Worm (Caenorhabditis elegans) whole organism, L3 larva: ENCODE measurements around the gene srz-83.

Experiments
- R02D3.7 ChIP-seq: fragments of 150-350 bp; optimal IDR thresholded peaks from 2 replicates; lab custom pipeline; 2014; ENCODE audit warnings: missing biosample characterization, missing genetic modification characterization
- ama-1 ChIP-seq: fragments of 150-350 bp; optimal IDR thresholded peaks from 2 replicates; lab custom pipeline; 2018
- ceh-16 ChIP-seq: sonication (generic microtip); optimal IDR thresholded peaks from 2 replicates; lab custom pipeline; 2017; ENCODE audit warnings: missing biosample characterization, missing genetic modification characterization
- ceh-28 ChIP-seq: fragments of 150-350 bp; optimal IDR thresholded peaks from 2 replicates; lab custom pipeline; 2014; ENCODE audit warnings: missing biosample characterization, missing genetic modification reagents, missing genetic modification characterization
- ceh-82 ChIP-seq: fragments of 150-350 bp; optimal IDR thresholded peaks from 2 replicates; lab custom pipeline; 2014; ENCODE audit warnings: missing biosample characterization, missing genetic modification characterization
- ceh-9 ChIP-seq: sonication (generic microtip); optimal IDR thresholded peaks from 2 replicates; lab custom pipeline; 2018; ENCODE audit warnings: missing biosample characterization, missing genetic modification characterization
- daf-12 ChIP-seq: fragments of 150-350 bp; optimal IDR thresholded peaks from 2 replicates; lab custom pipeline; 2014; ENCODE audit warnings: missing biosample characterization, missing genetic modification reagents, missing genetic modification characterization
- egl-27 ChIP-seq: sonication (generic microtip); optimal IDR thresholded peaks from 4 replicates; lab custom pipeline; 2017; ENCODE audit warnings: missing biosample characterization, missing genetic modification reagents, missing genetic modification characterization
- egl-5 ChIP-seq: fragments of 150-350 bp; optimal IDR thresholded peaks from 2 replicates; lab custom pipeline; 2017; ENCODE audit warnings: missing biosample characterization, missing genetic modification reagents, missing genetic modification characterization, inconsistent platforms
- elt-2 ChIP-seq: sonication (generic microtip); optimal IDR thresholded peaks from 2 replicates; lab custom pipeline; 2016; ENCODE audit warnings: missing genetic modification reagents, mild to moderate bottlenecking, missing genetic modification characterization, missing compliant biosample characterization
- eor-1 ChIP-seq, 2 experiments: fragments of 150-350 bp; optimal IDR thresholded peaks; 2 replicates each; lab custom pipeline; 2014 to 2018; ENCODE audit warnings: missing biosample characterization in 2 of 2, missing genetic modification characterization in 2 of 2
- fkh-10 ChIP-seq: sonication (generic microtip); optimal IDR thresholded peaks from 2 replicates; lab custom pipeline; 2017; ENCODE audit warnings: missing biosample characterization, missing genetic modification reagents, missing genetic modification characterization
- fkh-2 ChIP-seq: fragments of 150-350 bp; optimal IDR thresholded peaks from 2 replicates; lab custom pipeline; 2014; ENCODE audit warnings: missing biosample characterization, missing genetic modification reagents, missing genetic modification characterization
- hmg-11 ChIP-seq: sonication (generic microtip); optimal IDR thresholded peaks from 2 replicates; lab custom pipeline; 2016; ENCODE audit warnings: missing genetic modification characterization, missing compliant biosample characterization
- lin-15B ChIP-seq: fragments of 150-350 bp; optimal IDR thresholded peaks from 2 replicates; lab custom pipeline; 2014; ENCODE audit warnings: missing biosample characterization, missing genetic modification characterization
- lin-39 ChIP-seq: fragments of 150-350 bp; optimal IDR thresholded peaks from 2 replicates; lab custom pipeline; 2018; ENCODE audit warnings: missing biosample characterization, missing genetic modification reagents, missing genetic modification characterization
- mdl-1 ChIP-seq: fragments of 150-350 bp; optimal IDR thresholded peaks from 2 replicates; lab custom pipeline; 2014; ENCODE audit warnings: missing biosample characterization, missing genetic modification characterization
- nhr-11 ChIP-seq: fragments of 150-350 bp; optimal IDR thresholded peaks from 2 replicates; lab custom pipeline; 2014; ENCODE audit warnings: missing biosample characterization, missing genetic modification characterization
- nhr-43 ChIP-seq: sonication (generic microtip); optimal IDR thresholded peaks from 2 replicates; lab custom pipeline; 2016; ENCODE audit warnings: mild to moderate bottlenecking, missing genetic modification characterization, missing compliant biosample characterization; ENCODE audit not compliant: poor library complexity, severe bottlenecking
- nhr-67 ChIP-seq: fragments of 150-350 bp; optimal IDR thresholded peaks from 2 replicates; lab custom pipeline; 2014; ENCODE audit warnings: missing biosample characterization, missing genetic modification characterization
- nhr-76 ChIP-seq: fragments of 150-350 bp; sonication (generic microtip); optimal IDR thresholded peaks from 5 replicates; lab custom pipeline; 2014; ENCODE audit warnings: missing biosample characterization, missing genetic modification characterization
- nhr-77 ChIP-seq: fragments of 150-350 bp; optimal IDR thresholded peaks from 2 replicates; lab custom pipeline; 2014; ENCODE audit warnings: missing biosample characterization, missing genetic modification characterization
- pha-4 ChIP-seq: fragments of 150-350 bp; optimal IDR thresholded peaks from 2 replicates; lab custom pipeline; 2014; ENCODE audit warnings: missing biosample characterization, missing genetic modification reagents, missing genetic modification characterization
- skn-1 ChIP-seq: fragments of 150-350 bp; optimal IDR thresholded peaks from 2 replicates; lab custom pipeline; 2014; ENCODE audit warnings: missing biosample characterization, missing genetic modification characterization
- snpc-4 ChIP-seq: fragments of 150-350 bp; optimal IDR thresholded peaks from 2 replicates; lab custom pipeline; 2014; ENCODE audit warnings: missing biosample characterization, missing genetic modification characterization
- tbx-2 ChIP-seq: sonication (generic microtip); optimal IDR thresholded peaks from 2 replicates; lab custom pipeline; 2016; ENCODE audit warnings: mild to moderate bottlenecking, missing genetic modification characterization, missing compliant biosample characterization
- unc-39 ChIP-seq: sonication (generic microtip); optimal IDR thresholded peaks from 4 replicates; lab custom pipeline; 2017; ENCODE audit warnings: missing biosample characterization, missing genetic modification characterization
- ztf-11 ChIP-seq: fragments of 150-350 bp; optimal IDR thresholded peaks from 2 replicates; lab custom pipeline; 2014; ENCODE audit warnings: missing biosample characterization, missing genetic modification characterization
- ztf-4 ChIP-seq: fragments of 150-350 bp; optimal IDR thresholded peaks from 2 replicates; lab custom pipeline; 2014; ENCODE audit warnings: missing biosample characterization, missing genetic modification characterization

srz-83 gene

ce11 chrIV:3477124-3477523 is 27.1 kb upstream of the srz-83 start, which contains the start of gene srz-69:
srz-69 (minus strand) TSS chrIV:3477224.
- TF ChIP-seq nhr-76 (tag; lab: Kevin White, UChicago), result no peak
- TF ChIP-seq eor-1 (tag; optimal IDR thresholded peaks at IDR 0.05; lab: Kevin White, UChicago), result no peak
- TF ChIP-seq nhr-67 (tag; lab: Kevin White, UChicago), result no peak
- no peak for TF ChIP-seq ceh-28 (tag; lab: Kevin White, UChicago)
- no peak for TF ChIP-seq ztf-11
- no peak for TF ChIP-seq fkh-10 (GFP tag; lab: Kevin White, UChicago)
- TF ChIP-seq nhr-11 (tag; lab: Kevin White, UChicago), result no peak
- no peak for TF ChIP-seq R02D3.7

ce11 chrIV:3478911-3479385 is 25.3 kb upstream of the srz-83 start, which contains the start of the genes srz-70 and C09G12.5:
srz-70 (minus strand) TSS chrIV:3479011.
C09G12.5 (plus strand) TSS chrIV:3479335.
- TF ChIP-seq snpc-4 (tag; lab: Kevin White, UChicago) (no peak), ama-1 (lab: Kevin White, UChicago) (no peak)

- TF ChIP-seq lin-15B (tag; lab: Kevin White, UChicago), result no peak
- no peak for TF ChIP-seq egl-27 (tag; lab: Kevin White, UChicago)
- no peak for TF ChIP-seq mdl-1 (tag; lab: Kevin White, UChicago)
- no peak for TF ChIP-seq fkh-10 (GFP tag; lab: Kevin White, UChicago)
- TF ChIP-seq ztf-11, result no peak
- no peak for TF ChIP-seq snpc-4 (tag; lab: Kevin White, UChicago)
- no peak for TF ChIP-seq nhr-11 (tag; lab: Kevin White, UChicago)
- TF ChIP-seq ceh-16 (tag; lab: Kevin White, UChicago), result no peak
- no peak for TF ChIP-seq tbx-2 (tag; lab: Kevin White, UChicago)
- TF ChIP-seq ceh-82, result no peak
Measured at ce11 chrIV:3481760-3482159, 22.5 kb upstream of the srz-83 start, which contains the start of gene srz-37. srz-37 (minus strand) TSS chrIV:3481860.

ce11 chrIV:3482195-3482959 is 21.9 kb upstream of the srz-83 start, which contains the start of gene srz-82:
srz-82 (plus strand) TSS chrIV:3482895.
- TF ChIP-seq nhr-76 (tag; lab: Kevin White, UChicago), result no peak
- TF ChIP-seq snpc-4 (tag; lab: Kevin White, UChicago), result no peak
- no peak for TF ChIP-seq egl-5 (tag; lab: Kevin White, UChicago)

ce11 chrIV:3491477-3491876 is 12.8 kb upstream of the srz-83 start, which contains the start of gene srz-78:
srz-78 (plus strand) TSS chrIV:3491777.
- no peak for TF ChIP-seq lin-39 (tag; lab: Kevin White, UChicago)
- TF ChIP-seq unc-39 (tag; lab: Kevin White, UChicago), result no peak
- TF ChIP-seq lin-15B (tag; lab: Kevin White, UChicago), result no peak
- no peak for TF ChIP-seq mdl-1 (tag; lab: Kevin White, UChicago)
- TF ChIP-seq nhr-43 (tag; lab: Kevin White, UChicago), result no peak
- no peak for TF ChIP-seq ceh-82

ce11 chrIV:3493310-3493709 is 10.9 kb upstream of the srz-83 start, which contains the start of gene srz-79:
srz-79 (plus strand) TSS chrIV:3493610.
- TF ChIP-seq nhr-67 (tag; lab: Kevin White, UChicago), result no peak

- TF ChIP-seq nhr-77 (no peak), ceh-82 (no peak), nhr-11 (tag; lab: Kevin White, UChicago) (no peak), unc-39 (tag; lab: Kevin White, UChicago) (no peak), mdl-1 (tag; lab: Kevin White, UChicago) (no peak), ztf-4 (tag; lab: Kevin White, UChicago) (no peak), elt-2 (tag; lab: Kevin White, UChicago) (no peak), skn-1 (no peak), pha-4 (tag; lab: Kevin White, UChicago) (no peak), ceh-9 (tag; lab: Kevin White, UChicago) (no peak), hmg-11 (tag; lab: Kevin White, UChicago) (no peak), R02D3.7 (no peak), daf-12 (tag; lab: Kevin White, UChicago) (no peak), fkh-2 (tag; lab: Kevin White, UChicago) (no peak)
Measured at ce11 chrIV:3496358-3496757, 7.9 kb upstream of the srz-83 start, which contains the start of gene C09G12.17. C09G12.17 (minus strand) TSS chrIV:3496458.
